Worm (Caenorhabditis elegans): Measurements from ENCODE around the gene lpr-5.

ce11 chrX:11085162-11085561, 23.2 kb downstream of the lpr-5 start, which contains the start of gene W04G3.7:
- TF ChIP-seq sptf-1 (tag; optimal IDR thresholded peaks at IDR 0.05), result no peak
- no peak for TF ChIP-seq nhr-76 (tag; optimal IDR thresholded peaks at IDR 0.05)
- TF ChIP-seq lin-13 (tag; optimal IDR thresholded peaks at IDR 0.05), result no peak
- TF ChIP-seq blmp-1 (tag; optimal IDR thresholded peaks at IDR 0.05), result no peak
- TF ChIP-seq mls-2 (tag; optimal IDR thresholded peaks at IDR 0.05), result no peak
- no peak for TF ChIP-seq snpc-4 (tag; optimal IDR thresholded peaks at IDR 0.05)
- TF ChIP-seq unc-62 (GFP tag; optimal IDR thresholded peaks at IDR 0.05), result no peak
- no peak for TF ChIP-seq ces-1 (GFP tag; optimal IDR thresholded peaks at IDR 0.05)
- TF ChIP-seq nhr-237 (tag; optimal IDR thresholded peaks at IDR 0.05), result no peak
